Fruit fly (Drosophila melanogaster): ENCODE results near the gene CG14881.

DNA sequence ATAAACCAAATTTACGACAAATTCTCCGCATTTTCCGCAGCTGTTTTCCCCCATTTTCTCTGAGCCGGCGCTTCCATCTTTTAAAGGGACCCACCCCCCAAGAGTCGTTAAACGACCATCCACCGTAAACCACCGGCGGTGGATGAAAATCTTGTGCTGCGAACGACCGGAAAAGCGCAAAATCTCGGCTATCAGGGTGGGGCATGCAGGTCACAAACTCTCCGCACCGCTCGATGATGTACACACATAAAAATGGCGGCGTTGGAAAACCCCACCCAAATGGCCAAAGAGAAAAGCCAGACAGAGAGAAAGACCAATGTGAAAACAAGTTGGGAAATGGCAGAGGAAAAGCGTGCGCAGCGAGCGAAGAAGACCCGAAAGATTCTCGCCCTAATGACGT is 49.1 kb upstream of the CG14881 start:
- TF ChIP-seq CG15710 (tag; optimal IDR thresholded peaks at IDR 0.05) = no peak
- no peak for TF ChIP-seq D1 (tag; optimal IDR thresholded peaks at IDR 0.05)
- TF ChIP-seq EcR (GFP tag; optimal IDR thresholded peaks at IDR 0.05) = no peak
